Worm (Caenorhabditis elegans): ENCODE results near the gene lin-15B.
A peak's percentile ranks its signal among the peaks of the same experiment; 100 is the strongest.

The lin-15B gene

DNA sequence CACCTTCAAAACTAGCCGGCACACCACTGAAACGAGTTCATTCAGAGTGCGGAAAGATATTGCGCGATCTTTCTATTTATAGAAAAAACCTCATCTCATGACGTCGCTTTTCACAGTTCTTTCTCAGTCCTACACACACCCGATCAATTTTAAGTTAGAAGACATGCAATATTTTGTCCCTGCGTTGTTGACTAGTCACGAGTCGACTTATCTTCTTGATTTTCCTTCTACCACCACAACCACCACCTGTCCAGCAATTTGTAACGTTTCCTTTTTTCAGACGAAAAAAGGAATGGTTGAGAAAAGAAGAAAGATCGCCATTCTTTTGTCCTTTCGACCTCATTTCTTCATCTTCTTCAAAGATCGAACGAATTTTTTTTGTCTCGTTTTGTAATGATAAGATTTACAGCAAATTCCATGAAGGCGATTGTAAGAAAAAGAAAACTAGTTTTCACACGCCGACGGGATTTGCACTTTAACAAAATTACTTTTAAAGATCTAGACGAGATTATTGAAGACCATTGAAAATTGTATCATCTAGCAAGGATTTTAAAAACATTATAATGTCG, 19.7 kb upstream of the lin-15B start:
- no peak for TF ChIP-seq nhr-10 (tag; optimal IDR thresholded peaks at IDR 0.05)
- TF ChIP-seq unc-62 (GFP tag; optimal IDR thresholded peaks at IDR 0.05) = no peak
- TF ChIP-seq R02D3.7 (tag; optimal IDR thresholded peaks at IDR 0.05) = no peak
- no peak for TF ChIP-seq skn-1 (tag; optimal IDR thresholded peaks at IDR 0.05)
- no peak for TF ChIP-seq elt-3 (tag; optimal IDR thresholded peaks at IDR 0.05)
- TF ChIP-seq crh-2 (tag; optimal IDR thresholded peaks at IDR 0.05) = peak; percentile 9
- TF ChIP-seq blmp-1 (tag; optimal IDR thresholded peaks at IDR 0.05; ENCODE audit: insufficient read depth) = peak; percentile 59
- TF ChIP-seq nhr-25 (tag; optimal IDR thresholded peaks at IDR 0.05) = peak; percentile 83
- TF ChIP-seq ZK546.5 (tag; optimal IDR thresholded peaks at IDR 0.05) = no peak
- no peak for TF ChIP-seq mbf-1 (tag; optimal IDR thresholded peaks at IDR 0.05)
- TF ChIP-seq nhr-21 (tag; optimal IDR thresholded peaks at IDR 0.05) = peak; percentile 70
- TF ChIP-seq lsy-2 (tag; optimal IDR thresholded peaks at IDR 0.05) = no peak
- peak; percentile 49 for TF ChIP-seq nhr-6 (tag; optimal IDR thresholded peaks at IDR 0.05)
- TF ChIP-seq egl-27 (tag; optimal IDR thresholded peaks at IDR 0.05) = peak; percentile 17
- no peak for TF ChIP-seq nhr-23 (tag; optimal IDR thresholded peaks at IDR 0.05)
- peak; percentile 30 for TF ChIP-seq nhr-129 (tag; optimal IDR thresholded peaks at IDR 0.05)
- peak; percentile 33 for TF ChIP-seq ztf-4 (tag; optimal IDR thresholded peaks at IDR 0.05)
- TF ChIP-seq unc-55 (GFP tag; optimal IDR thresholded peaks at IDR 0.05) = no peak
- peak; percentile 80 for TF ChIP-seq sma-9 (GFP tag; optimal IDR thresholded peaks at IDR 0.05)
- TF ChIP-seq sma-9 (tag; optimal IDR thresholded peaks at IDR 0.05) = no peak
- no peak for TF ChIP-seq snpc-4 (tag; optimal IDR thresholded peaks at IDR 0.05)
- TF ChIP-seq ceh-82 (tag; optimal IDR thresholded peaks at IDR 0.05) = no peak
- TF ChIP-seq sma-3 (GFP tag; optimal IDR thresholded peaks at IDR 0.05) = peak; percentile 57

DNA sequence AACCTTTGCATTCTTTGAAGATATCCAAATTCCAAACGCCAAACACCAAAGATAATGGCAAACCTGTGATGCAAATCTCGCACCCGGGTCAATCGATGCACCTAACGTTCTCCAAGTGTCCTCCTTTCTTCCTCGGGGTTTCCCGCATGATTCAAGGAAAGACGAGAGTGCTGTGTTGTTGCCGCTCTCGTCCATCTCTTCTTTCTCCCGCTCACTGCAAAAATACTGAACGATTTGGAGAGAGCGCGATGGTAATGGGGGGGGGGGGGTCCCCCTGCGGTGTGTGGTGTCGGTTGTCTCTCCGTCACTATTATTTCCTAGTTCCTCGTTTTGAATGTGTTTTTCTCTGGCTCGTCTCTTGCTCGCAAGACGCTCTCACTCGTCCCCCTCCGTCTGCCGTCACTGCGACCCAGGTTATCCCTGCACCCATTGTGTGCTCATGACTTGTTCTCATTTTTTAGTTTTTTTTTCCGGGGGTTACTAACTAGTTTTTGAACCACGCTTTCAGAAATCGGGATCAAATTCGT, 18.5 kb upstream of the lin-15B start:
- TF ChIP-seq F13H6.1 (tag; optimal IDR thresholded peaks at IDR 0.05) (peak; percentile 98), mdl-1 (tag; optimal IDR thresholded peaks at IDR 0.05) (peak; percentile 84 to 89), elt-1 (tag; optimal IDR thresholded peaks at IDR 0.05) (no peak), ztf-11 (tag; optimal IDR thresholded peaks at IDR 0.05) (no peak), sma-3 (GFP tag; optimal IDR thresholded peaks at IDR 0.05) (peak; percentile 25), snpc-4 (tag; optimal IDR thresholded peaks at IDR 0.05) (peak; percentile 2), alr-1 (tag; optimal IDR thresholded peaks at IDR 0.05) (no peak), ama-1 (optimal IDR thresholded peaks at IDR 0.05) (no peak), elt-3 (tag; optimal IDR thresholded peaks at IDR 0.05) (no peak), Y55F3AM.14 (GFP tag; optimal IDR thresholded peaks at IDR 0.05) (peak; percentile 88), nhr-25 (tag; optimal IDR thresholded peaks at IDR 0.05) (peak; percentile 51), unc-62 (GFP tag; optimal IDR thresholded peaks at IDR 0.05) (no peak), fos-1 (tag; optimal IDR thresholded peaks at IDR 0.05) (peak; percentile 78), nhr-11 (tag; optimal IDR thresholded peaks at IDR 0.05) (no peak), nhr-77 (tag; optimal IDR thresholded peaks at IDR 0.05) (no peak), nhr-12 (tag; optimal IDR thresholded peaks at IDR 0.05) (peak; percentile 1), sem-4 (tag; optimal IDR thresholded peaks at IDR 0.05) (peak; percentile 78), lin-11 (tag; optimal IDR thresholded peaks at IDR 0.05) (peak; percentile 78), peb-1 (tag; optimal IDR thresholded peaks at IDR 0.05) (no peak), mbf-1 (tag; optimal IDR thresholded peaks at IDR 0.05) (no peak), mab-5 (tag; optimal IDR thresholded peaks at IDR 0.05) (peak; percentile 73), egl-27 (tag; optimal IDR thresholded peaks at IDR 0.05) (peak; percentile 88), ceh-16 (tag; optimal IDR thresholded peaks at IDR 0.05) (peak; percentile 18), zag-1 (tag; optimal IDR thresholded peaks at IDR 0.05) (peak; percentile 90), blmp-1 (tag; optimal IDR thresholded peaks at IDR 0.05; ENCODE audit: insufficient read depth) (no peak), nhr-23 (tag; optimal IDR thresholded peaks at IDR 0.05) (no peak), unc-55 (GFP tag; optimal IDR thresholded peaks at IDR 0.05) (peak; percentile 86), ztf-1 (GFP tag; conservative IDR thresholded peaks at IDR 0.05) (no peak), lin-39 (tag; optimal IDR thresholded peaks at IDR 0.05) (no peak), lsy-2 (tag; optimal IDR thresholded peaks at IDR 0.05) (peak; percentile 19 to 71), sma-9 (GFP tag; optimal IDR thresholded peaks at IDR 0.05) (peak; percentile 98), sma-9 (tag; optimal IDR thresholded peaks at IDR 0.05) (peak; percentile 83), nhr-237 (tag; optimal IDR thresholded peaks at IDR 0.05) (no peak), ztf-4 (tag; optimal IDR thresholded peaks at IDR 0.05) (peak; percentile 83), ZK546.5 (tag; optimal IDR thresholded peaks at IDR 0.05) (no peak), skn-1 (tag; optimal IDR thresholded peaks at IDR 0.05) (no peak), aly-2 (tag; optimal IDR thresholded peaks at IDR 0.05) (no peak), nhr-10 (tag; optimal IDR thresholded peaks at IDR 0.05) (peak; percentile 42), unc-39 (tag; optimal IDR thresholded peaks at IDR 0.05) (no peak), nhr-6 (tag; optimal IDR thresholded peaks at IDR 0.05) (peak; percentile 3), lin-13 (GFP tag; optimal IDR thresholded peaks at IDR 0.05) (peak; percentile 70), gmeb-1 (tag; optimal IDR thresholded peaks at IDR 0.05) (peak; percentile 32), crh-2 (tag; optimal IDR thresholded peaks at IDR 0.05) (peak; percentile 62), nhr-21 (tag; optimal IDR thresholded peaks at IDR 0.05) (peak; percentile 73), nhr-129 (tag; optimal IDR thresholded peaks at IDR 0.05) (peak; percentile 92), C34F6.9 (tag; optimal IDR thresholded peaks at IDR 0.05) (peak; percentile 76), ceh-82 (tag; optimal IDR thresholded peaks at IDR 0.05) (peak; percentile 9)

Data from whole organism, L2 larva.